Fruit fly (Drosophila melanogaster) whole organism, embryonic: Measurements from ENCODE around the gene Cpr65Az.
A peak's percentile ranks its signal among the peaks of the same experiment; 100 is the strongest.

Source experiments
- Aef1 ChIP-seq: fragments of 200-800 bp; sonication (Bioruptor generic); IDR thresholded peaks from 3 replicates; pipeline ENCODE4 v1.3.6; 2022; ENCODE audit warnings: missing biosample characterization, missing genetic modification characterization
- Asciz ChIP-seq: fragments of 200-800 bp; sonication (Bioruptor generic); optimal IDR thresholded peaks from 2 replicates; lab custom pipeline; 2017; ENCODE audit warnings: missing biosample characterization, mild to moderate bottlenecking, missing genetic modification characterization, missing genetic modification reagents
- B-H1 ChIP-seq: fragments of 200-800 bp; sonication (Bioruptor generic); IDR thresholded peaks from 3 replicates; pipeline ENCODE4 v1.3.6; 2022; ENCODE audit warnings: missing biosample characterization, missing genetic modification characterization
- Blimp-1 ChIP-seq: fragments of 200-800 bp; sonication (Bioruptor generic); optimal IDR thresholded peaks from 3 replicates; lab custom pipeline; 2018; ENCODE audit warnings: missing biosample characterization, missing genetic modification characterization, mild to moderate bottlenecking, moderate library complexity, missing genetic modification reagents
- CG10321 ChIP-seq: fragments of 200-800 bp; sonication (Bioruptor generic); IDR thresholded peaks from 2 replicates; pipeline ENCODE4 v1.3.6; 2022; ENCODE audit warnings: missing biosample characterization, missing genetic modification characterization
- CG10462 ChIP-seq: fragments of 200-800 bp; sonication (Bioruptor generic); optimal IDR thresholded peaks from 2 replicates; lab custom pipeline; 2016; ENCODE audit warnings: missing biosample characterization, missing genetic modification characterization
- CG10565 ChIP-seq: fragments of 200-800 bp; sonication (Bioruptor generic); optimal IDR thresholded peaks from 3 replicates; lab custom pipeline; 2016; ENCODE audit warnings: missing biosample characterization, mild to moderate bottlenecking, missing genetic modification characterization
- CG11560 ChIP-seq: fragments of 200-800 bp; sonication (Bioruptor generic); IDR thresholded peaks from 3 replicates; pipeline ENCODE4 v1.3.6; 2022; ENCODE audit warnings: missing biosample characterization, missing genetic modification characterization
- CG12071 ChIP-seq: fragments of 200-800 bp; sonication (Bioruptor generic); optimal IDR thresholded peaks from 3 replicates; lab custom pipeline; 2018; ENCODE audit warnings: missing biosample characterization, mild to moderate bottlenecking, missing genetic modification characterization
- CG14014 ChIP-seq: fragments of 200-800 bp; sonication (Bioruptor generic); IDR thresholded peaks from 2 replicates; pipeline ENCODE4 v1.3.6; 2022; ENCODE audit warnings: missing biosample characterization, missing genetic modification characterization
- CG1647 ChIP-seq: fragments of 200-800 bp; sonication (Bioruptor generic); optimal IDR thresholded peaks from 3 replicates; lab custom pipeline; 2016; ENCODE audit warnings: missing biosample characterization, missing genetic modification characterization
- CG16863 ChIP-seq: fragments of 200-800 bp; sonication (Bioruptor generic); optimal IDR thresholded peaks from 3 replicates; lab custom pipeline; 2016; ENCODE audit warnings: missing biosample characterization, missing genetic modification characterization
- CG17328 ChIP-seq: fragments of 200-800 bp; sonication (Bioruptor generic); IDR thresholded peaks from 2 replicates; pipeline ENCODE4 v1.3.6; 2022; ENCODE audit warnings: missing biosample characterization, missing genetic modification characterization
- CG17612 ChIP-seq: fragments of 200-800 bp; sonication (Bioruptor generic); IDR thresholded peaks from 2 replicates; pipeline ENCODE4 v1.3.6; 2022; ENCODE audit warnings: missing biosample characterization, missing genetic modification characterization
- CG17829 ChIP-seq: fragments of 200-800 bp; optimal IDR thresholded peaks from 2 replicates; lab custom pipeline; 2019; ENCODE audit warnings: missing biosample characterization, mild to moderate bottlenecking, missing genetic modification characterization, moderate library complexity
- CG18011 ChIP-seq: fragments of 200-800 bp; sonication (Bioruptor generic); optimal IDR thresholded peaks from 2 replicates; lab custom pipeline; 2017; ENCODE audit warnings: missing biosample characterization, missing genetic modification characterization, mild to moderate bottlenecking, moderate library complexity, missing genotype
- CG1832 ChIP-seq: fragments of 200-800 bp; sonication (Bioruptor generic); optimal IDR thresholded peaks from 2 replicates; lab custom pipeline; 2017; ENCODE audit warnings: missing biosample characterization, mild to moderate bottlenecking, missing genetic modification characterization, inconsistent platforms
- CG18764 ChIP-seq: fragments of 200-800 bp; sonication (Bioruptor generic); optimal IDR thresholded peaks from 3 replicates; lab custom pipeline; 2016; ENCODE audit warnings: missing biosample characterization, missing genetic modification characterization
- CG2129 ChIP-seq: fragments of 200-800 bp; sonication (Bioruptor generic); IDR thresholded peaks from 2 replicates; pipeline ENCODE4 v1.3.6; 2022; ENCODE audit warnings: missing biosample characterization, missing genetic modification characterization; ENCODE audit not compliant: partially characterized antibody
- CG3995 ChIP-seq: fragments of 200-800 bp; sonication (Bioruptor generic); optimal IDR thresholded peaks from 3 replicates; lab custom pipeline; 2016; ENCODE audit warnings: missing biosample characterization, missing genetic modification characterization
- CG6175 ChIP-seq: fragments of 200-800 bp; sonication (Bioruptor generic); IDR thresholded peaks from 3 replicates; pipeline ENCODE4 v1.3.6; 2022; ENCODE audit warnings: missing biosample characterization, missing genetic modification characterization
- CG6654 ChIP-seq: fragments of 200-800 bp; sonication (Bioruptor generic); optimal IDR thresholded peaks from 2 replicates; lab custom pipeline; 2017; ENCODE audit warnings: missing biosample characterization, mild to moderate bottlenecking, missing genetic modification characterization
- CG7987 ChIP-seq: fragments of 200-800 bp; sonication (Bioruptor generic); optimal IDR thresholded peaks from 2 replicates; lab custom pipeline; 2018; ENCODE audit warnings: missing biosample characterization, mild to moderate bottlenecking, missing genetic modification characterization, moderate library complexity
- CG8924 ChIP-seq: fragments of 200-800 bp; optimal IDR thresholded peaks from 3 replicates; lab custom pipeline; 2019; ENCODE audit warnings: missing biosample characterization, mild to moderate bottlenecking, missing genetic modification characterization, moderate library complexity
- CG9727 ChIP-seq: fragments of 200-800 bp; sonication (Bioruptor generic); optimal IDR thresholded peaks from 3 replicates; lab custom pipeline; 2017; ENCODE audit warnings: missing biosample characterization, mild to moderate bottlenecking, missing genetic modification characterization
- Dp ChIP-seq: fragments of 200-800 bp; sonication (Bioruptor generic); optimal IDR thresholded peaks from 2 replicates; lab custom pipeline; 2018; ENCODE audit warnings: missing biosample characterization, mild to moderate bottlenecking, missing genetic modification characterization, moderate library complexity
- Fer1 ChIP-seq: fragments of 200-800 bp; sonication (Bioruptor generic); optimal IDR thresholded peaks from 2 replicates; lab custom pipeline; 2017; ENCODE audit warnings: missing biosample characterization, mild to moderate bottlenecking, missing genetic modification characterization
- HLH54F ChIP-seq: fragments of 200-800 bp; sonication (Bioruptor generic); optimal IDR thresholded peaks from 3 replicates; lab custom pipeline; 2016; ENCODE audit warnings: missing biosample characterization, missing genetic modification characterization
- Hmr ChIP-seq: fragments of 200-800 bp; sonication (Bioruptor generic); optimal IDR thresholded peaks from 3 replicates; lab custom pipeline; 2017; ENCODE audit warnings: mild to moderate bottlenecking, missing biosample characterization, missing genetic modification reagents, missing genetic modification characterization
- Hmx ChIP-seq: fragments of 200-800 bp; sonication (Bioruptor generic); optimal IDR thresholded peaks from 2 replicates; lab custom pipeline; 2016; ENCODE audit warnings: missing biosample characterization, missing genetic modification characterization
- Hr3 ChIP-seq: fragments of 200-800 bp; sonication (Bioruptor generic); optimal IDR thresholded peaks from 3 replicates; lab custom pipeline; 2016; ENCODE audit warnings: missing biosample characterization, missing genetic modification characterization
- Myb ChIP-seq: fragments of 200-800 bp; sonication (Bioruptor generic); optimal IDR thresholded peaks from 2 replicates; lab custom pipeline; 2016; ENCODE audit warnings: missing biosample characterization, missing genetic modification characterization
- NC2α ChIP-seq: fragments of 200-800 bp; sonication (Bioruptor generic); optimal IDR thresholded peaks from 2 replicates; lab custom pipeline; 2016; ENCODE audit warnings: missing biosample characterization, missing genetic modification characterization
- Poxn ChIP-seq: fragments of 200-800 bp; sonication (Bioruptor generic); IDR thresholded peaks from 2 replicates; pipeline ENCODE4 v1.3.6; 2022; ENCODE audit warnings: missing biosample characterization, missing genetic modification characterization
- Xrp1 ChIP-seq: fragments of 200-800 bp; sonication (Bioruptor generic); IDR thresholded peaks from 2 replicates; pipeline ENCODE4 v1.3.6; 2022; ENCODE audit warnings: missing biosample characterization, missing genetic modification characterization
- chif ChIP-seq, 2 experiments: fragments of 200-800 bp; sonication (Bioruptor generic); optimal IDR thresholded peaks; 3 replicates each; lab custom pipeline; 2016; ENCODE audit warnings: missing biosample characterization in 2 of 2, missing genetic modification characterization in 2 of 2
- chm ChIP-seq: fragments of 200-800 bp; sonication (Bioruptor generic); IDR thresholded peaks from 2 replicates; pipeline ENCODE4 v1.3.6; 2022; ENCODE audit warnings: missing biosample characterization, missing genetic modification characterization
- crc ChIP-seq: fragments of 200-800 bp; sonication (Bioruptor generic); optimal IDR thresholded peaks from 2 replicates; lab custom pipeline; 2016; ENCODE audit warnings: missing biosample characterization, missing genetic modification characterization
- dimm ChIP-seq: fragments of 200-800 bp; sonication (Bioruptor generic); IDR thresholded peaks from 2 replicates; pipeline ENCODE4 v1.3.6; 2022; ENCODE audit warnings: missing biosample characterization, missing genetic modification characterization
- grn ChIP-seq: fragments of 200-800 bp; sonication (Bioruptor generic); optimal IDR thresholded peaks from 3 replicates; lab custom pipeline; 2017; ENCODE audit warnings: missing biosample characterization, missing genetic modification characterization
- inv ChIP-seq: fragments of 200-800 bp; sonication (Bioruptor generic); IDR thresholded peaks from 2 replicates; pipeline ENCODE4 v1.3.6; 2022; ENCODE audit warnings: missing biosample characterization, missing genetic modification characterization; ENCODE audit not compliant: partially characterized antibody
- jing ChIP-seq: fragments of 200-800 bp; sonication (Bioruptor generic); optimal IDR thresholded peaks from 2 replicates; lab custom pipeline; 2018; ENCODE audit warnings: missing biosample characterization, mild to moderate bottlenecking, missing genetic modification characterization
- kni ChIP-seq: fragments of 200-800 bp; sonication (Bioruptor generic); optimal IDR thresholded peaks from 3 replicates; lab custom pipeline; 2017; ENCODE audit warnings: mild to moderate bottlenecking, missing biosample characterization, missing genetic modification reagents, missing genetic modification characterization
- lola ChIP-seq, 3 experiments: fragments of >200 bp in 2 of 3; fragments of 200-800 bp in 1 of 3; sonication (Bioruptor generic) in 1 of 3; optimal IDR thresholded peaks; 2 replicates each; lab custom pipeline; 2017 to 2019; ENCODE audit warnings: missing biosample characterization in 3 of 3, missing genetic modification characterization in 3 of 3, mild to moderate bottlenecking in 1 of 3, moderate library complexity in 1 of 3
- nerfin-2 ChIP-seq: fragments of 200-800 bp; sonication (Bioruptor generic); IDR thresholded peaks from 2 replicates; pipeline ENCODE4 v1.3.6; 2022; ENCODE audit warnings: missing biosample characterization, missing genetic modification characterization; ENCODE audit not compliant: partially characterized antibody
- pb ChIP-seq: fragments of 200-800 bp; sonication (Bioruptor generic); optimal IDR thresholded peaks from 3 replicates; lab custom pipeline; 2016; ENCODE audit warnings: missing biosample characterization, missing genetic modification characterization
- sr ChIP-seq: fragments of 200-800 bp; sonication (Bioruptor generic); IDR thresholded peaks from 3 replicates; pipeline ENCODE4 v1.3.6; 2022; ENCODE audit warnings: missing biosample characterization, missing genetic modification characterization
- trem ChIP-seq: fragments of 200-800 bp; optimal IDR thresholded peaks from 3 replicates; lab custom pipeline; 2019; ENCODE audit warnings: missing biosample characterization, mild to moderate bottlenecking, missing genetic modification characterization, moderate library complexity
- tx ChIP-seq: fragments of 200-800 bp; sonication (Bioruptor generic); optimal IDR thresholded peaks from 2 replicates; lab custom pipeline; 2016; ENCODE audit warnings: missing biosample characterization, missing genetic modification characterization

Gene Cpr65Az

dm6 chr3L:6124616-6125408 lies 35.8 kb upstream of the Cpr65Az start (continued):
- TF ChIP-seq Fer1 (peak; percentile 89), CG10321 (GFP tag; lab: Robert Waterston, UW) (peak; percentile 56; the same call in 1 of the 2 replicates), CG10565 (GFP tag; lab: Kevin White, UChicago) (peak; percentile 24), pb (GFP tag; lab: Kevin White, UChicago) (peak; percentile 84), Hr3 (GFP tag; lab: Kevin White, UChicago) (no peak), CG1832 (GFP tag; lab: Kevin White, UChicago) (no peak), CG17829 (tag; lab: Kevin White, UChicago) (peak; percentile 69), sr (peak; percentile 93), Hmr (peak; percentile 86), trem (tag; lab: Kevin White, UChicago) (peak; percentile 41), CG10462 (GFP tag; lab: Kevin White, UChicago) (peak; percentile 7), chif (GFP tag; optimal IDR thresholded peaks at IDR 0.05; lab: Kevin White, UChicago) (peak; percentile 8 to 62), CG8924 (tag; lab: Kevin White, UChicago) (no peak), CG9727 (peak; percentile 71), lola (GFP tag; optimal IDR thresholded peaks at IDR 0.05; lab: Kevin White, UChicago) (peak in 1 of 3 experiments; percentile 76), Xrp1 (GFP tag; lab: Robert Waterston, UW) (peak; percentile 41), tx (GFP tag; lab: Kevin White, UChicago) (no peak), CG18764 (GFP tag; lab: Kevin White, UChicago) (peak; percentile 67), CG6175 (GFP tag; lab: Robert Waterston, UW) (peak; percentile 81), CG3995 (GFP tag; lab: Kevin White, UChicago) (peak; percentile 3), NC2α (GFP tag; lab: Kevin White, UChicago) (peak; percentile 23), CG14014 (GFP tag; lab: Robert Waterston, UW) (peak; percentile 70; the same call in 1 of the 2 replicates), CG17328 (GFP tag; lab: Robert Waterston, UW) (peak; percentile 89), kni (GFP tag; lab: Kevin White, UChicago) (peak; percentile 83), CG17612 (GFP tag; lab: Robert Waterston, UW) (no peak), CG11560 (no peak), crc (peak; percentile 63), grn (GFP tag; lab: Kevin White, UChicago) (peak; percentile 50), CG16863 (GFP tag; lab: Kevin White, UChicago) (peak; percentile 25), inv (GFP tag; lab: Robert Waterston, UW) (no peak), Blimp-1 (GFP tag; lab: Kevin White, UChicago) (peak; percentile 42), jing (GFP tag; lab: Kevin White, UChicago) (peak; percentile 41), B-H1 (GFP tag; lab: Robert Waterston, UW) (peak; percentile 70; the same call in 2 of the 3 replicates), dimm (0 out of 2 replicates have a peak, but pooled peaks have one; percentile 34), Myb (GFP tag; lab: Kevin White, UChicago) (peak; percentile 26), CG7987 (GFP tag; lab: Kevin White, UChicago) (peak; percentile 94), CG1647 (peak; percentile 45), Dp (GFP tag; lab: Kevin White, UChicago) (no peak), nerfin-2 (GFP tag; lab: Robert Waterston, UW) (no peak), CG18011 (GFP tag; lab: Kevin White, UChicago) (no peak), Asciz (peak; percentile 83), HLH54F (GFP tag; lab: Kevin White, UChicago) (no peak), CG6654 (peak; percentile 67), CG2129 (GFP tag; lab: Robert Waterston, UW) (no peak), CG12071 (GFP tag; lab: Kevin White, UChicago) (peak; percentile 92), Aef1 (GFP tag; lab: Robert Waterston, UW) (0 out of 3 replicates have a peak, but pooled peaks have one; percentile 14), Poxn (GFP tag; lab: Robert Waterston, UW) (no peak), chm (peak; percentile 94), Hmx (GFP tag; lab: Kevin White, UChicago) (no peak)
